Fruit fly (Drosophila melanogaster) whole organism, wandering third instar larva: Measurements from ENCODE around the gene Cdk8.

Experiments used
- Myc ChIP-seq: fragments of >200 bp; optimal IDR thresholded peaks from 2 replicates; lab custom pipeline; 2017
- Rel ChIP-seq, 2 experiments: fragments of 200-800 bp; sonication (Bioruptor generic) in 1 of 2; optimal IDR thresholded peaks; 2 replicates in 1 of 2; 3 replicates in 1 of 2; lab custom pipeline; 2016 to 2019; ENCODE audit warnings: mild to moderate bottlenecking in 2 of 2, missing biosample characterization in 2 of 2, missing genetic modification characterization in 2 of 2, moderate library complexity in 1 of 2
- Sp1 ChIP-seq: fragments of 200-800 bp; sonication (Bioruptor generic); optimal IDR thresholded peaks from 3 replicates; lab custom pipeline; 2019; ENCODE audit warnings: missing biosample characterization, mild to moderate bottlenecking, missing genetic modification characterization, moderate library complexity
- h ChIP-seq: fragments of 200-800 bp; sonication (Bioruptor generic); optimal IDR thresholded peaks from 3 replicates; lab custom pipeline; 2016; ENCODE audit warnings: missing biosample characterization, mild to moderate bottlenecking, missing genetic modification characterization

DNA sequence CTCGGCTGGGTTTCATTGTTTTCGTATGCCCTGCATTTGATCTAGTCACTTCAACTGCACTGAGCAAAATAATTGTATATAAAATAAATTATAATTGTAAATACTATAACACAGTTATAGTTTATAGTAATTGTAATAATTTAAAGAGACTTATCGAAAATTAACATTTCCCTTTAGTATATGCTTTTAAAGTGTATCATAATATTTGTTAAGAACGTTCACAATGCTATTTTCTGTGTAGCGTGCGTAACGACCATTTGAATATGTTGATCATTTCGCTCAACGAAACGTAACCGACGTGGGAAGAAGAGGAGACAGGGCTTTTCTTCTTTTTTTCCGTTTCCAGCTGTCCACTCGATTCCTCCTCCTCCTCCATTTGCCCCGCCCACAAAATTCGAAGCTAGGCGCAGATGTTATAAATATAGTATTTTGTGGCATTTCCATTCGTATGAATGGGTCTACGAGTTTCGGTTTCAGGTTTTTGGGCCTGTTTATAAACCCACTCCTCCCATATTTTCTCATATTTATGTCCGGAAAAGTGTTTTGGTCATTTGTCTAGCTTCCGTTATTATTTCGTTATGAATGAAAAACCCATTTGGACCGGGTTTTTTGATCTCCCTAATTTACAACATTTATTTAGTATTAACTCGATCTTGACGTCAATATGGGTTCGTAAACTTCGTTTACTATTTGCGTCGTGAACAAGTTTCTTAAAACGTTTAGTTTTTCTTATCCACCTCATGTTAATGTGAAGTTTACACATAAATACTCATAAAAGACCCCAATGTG is 18.2 kb upstream of the Cdk8 start:
- TF ChIP-seq Myc (lab: Kevin White, UChicago) (no peak), h (GFP tag; lab: Kevin White, UChicago) (peak; percentile 13), Rel (GFP tag; optimal IDR thresholded peaks at IDR 0.05; lab: Kevin White, UChicago) (no peak), Rel (tag; optimal IDR thresholded peaks at IDR 0.05; lab: Kevin White, UChicago) (no peak), Sp1 (GFP tag; lab: Kevin White, UChicago) (no peak)
